Worm (Caenorhabditis elegans) whole organism, young adult: Measurements from ENCODE around the gene Y4C6B.1.

ENCODE experiments used
- B0019.2 ChIP-seq: fragments of 200-800 bp; sonication (Bioruptor generic); conservative IDR thresholded peaks from 2 replicates; pipeline ENCODE4 v1.3.6; 2022; ENCODE audit warnings: missing genetic modification reagents, missing genetic modification characterization, missing compliant biosample characterization
- B0336.3 ChIP-seq: fragments of 200-800 bp; sonication (Bioruptor generic); IDR thresholded peaks from 2 replicates; pipeline ENCODE4 v1.3.6; 2022; ENCODE audit warnings: missing genetic modification characterization, missing compliant biosample characterization
- D2030.7 ChIP-seq: fragments of 200-800 bp; sonication (Bioruptor generic); IDR thresholded peaks from 2 replicates; pipeline ENCODE4 v1.3.6; 2022; ENCODE audit warnings: missing genetic modification reagents, missing genetic modification characterization, missing compliant biosample characterization
- F33H1.4 ChIP-seq: fragments of 200-800 bp; sonication (Bioruptor generic); IDR thresholded peaks from 2 replicates; pipeline ENCODE4 v1.3.6; 2022; ENCODE audit warnings: missing genetic modification reagents, missing genetic modification characterization, missing compliant biosample characterization
- F39B2.1 ChIP-seq: fragments of 200-800 bp; sonication (Bioruptor generic); IDR thresholded peaks from 2 replicates; pipeline ENCODE4 v1.3.6; 2022; ENCODE audit warnings: missing genetic modification reagents, missing genetic modification characterization, missing compliant biosample characterization
- F49E8.2 ChIP-seq: sonication (generic microtip); optimal IDR thresholded peaks from 3 replicates; lab custom pipeline; 2017; ENCODE audit warnings: missing genetic modification characterization, mild to moderate bottlenecking, missing compliant biosample characterization, antibody characterized with exemption, moderate library complexity; ENCODE audit not compliant: insufficient read depth
- F52B5.7 ChIP-seq: sonication (generic microtip); optimal IDR thresholded peaks from 2 replicates; lab custom pipeline; 2016; ENCODE audit warnings: mild to moderate bottlenecking, missing genetic modification characterization, missing compliant biosample characterization
- F57C9.4 ChIP-seq: sonication (generic microtip); optimal IDR thresholded peaks from 2 replicates; lab custom pipeline; 2017; ENCODE audit warnings: mild to moderate bottlenecking, missing genetic modification characterization, missing compliant biosample characterization
- T07F8.4 ChIP-seq: sonication (generic microtip); optimal IDR thresholded peaks from 2 replicates; lab custom pipeline; 2016; ENCODE audit warnings: mild to moderate bottlenecking, missing genetic modification characterization, moderate library complexity, missing compliant biosample characterization
- Y53G8AR.9 ChIP-seq: fragments of 200-800 bp; sonication (Bioruptor generic); conservative IDR thresholded peaks from 2 replicates; pipeline ENCODE4 v1.3.6; 2022; ENCODE audit warnings: missing genetic modification reagents, missing genetic modification characterization, missing compliant biosample characterization
- Y56A3A.18 ChIP-seq: fragments of 200-800 bp; sonication (Bioruptor generic); IDR thresholded peaks from 2 replicates; pipeline ENCODE4 v1.3.6; 2022; ENCODE audit warnings: missing genetic modification reagents, missing genetic modification characterization, missing compliant biosample characterization
- Y67H2A.10 ChIP-seq: fragments of 200-800 bp; sonication (Bioruptor generic); conservative IDR thresholded peaks from 2 replicates; pipeline ENCODE4 v1.3.6; 2022; ENCODE audit warnings: missing genetic modification reagents, missing genetic modification characterization, missing compliant biosample characterization
- akir-1 ChIP-seq: fragments of 200-800 bp; sonication (Bioruptor generic); optimal IDR thresholded peaks from 2 replicates; lab custom pipeline; 2018; ENCODE audit warnings: mild to moderate bottlenecking, missing genetic modification characterization, moderate library complexity, missing compliant biosample characterization
- ama-1 ChIP-seq, 3 experiments: fragments of 150-350 bp in 1 of 3; sonication (generic microtip) in 2 of 3; optimal IDR thresholded peaks; 2 replicates each; lab custom pipeline; 2014 to 2018; ENCODE audit warnings: missing biosample characterization in 2 of 3, missing genetic modification characterization in 2 of 3, missing genetic modification reagents in 2 of 3
- aptf-2 ChIP-seq: fragments of 200-800 bp; sonication (Bioruptor generic); conservative IDR thresholded peaks from 2 replicates; pipeline ENCODE4 v1.3.6; 2022; ENCODE audit warnings: missing genetic modification reagents, missing genetic modification characterization, missing compliant biosample characterization
- atf-7 ChIP-seq: sonication (generic microtip); optimal IDR thresholded peaks from 2 replicates; lab custom pipeline; 2017; ENCODE audit warnings: mild to moderate bottlenecking, missing genetic modification characterization, missing compliant biosample characterization
- ceh-100 ChIP-seq: fragments of 200-800 bp; sonication (Bioruptor generic); IDR thresholded peaks from 2 replicates; pipeline ENCODE4 v1.3.6; 2022; ENCODE audit warnings: missing genetic modification reagents, missing genetic modification characterization, missing compliant biosample characterization
- ceh-27 ChIP-seq: fragments of 200-800 bp; sonication (Bioruptor generic); optimal IDR thresholded peaks from 2 replicates; lab custom pipeline; 2018; ENCODE audit warnings: mild to moderate bottlenecking, missing genetic modification characterization, moderate library complexity, missing compliant biosample characterization
- ceh-58 ChIP-seq: fragments of 200-800 bp; sonication (Bioruptor generic); IDR thresholded peaks from 2 replicates; pipeline ENCODE4 v1.3.6; 2022; ENCODE audit warnings: missing genetic modification characterization, missing compliant biosample characterization
- ceh-79 ChIP-seq: sonication (generic microtip); optimal IDR thresholded peaks from 2 replicates; lab custom pipeline; 2017; ENCODE audit warnings: mild to moderate bottlenecking, missing genetic modification characterization, missing compliant biosample characterization
- dpff-1 ChIP-seq: sonication (generic microtip); optimal IDR thresholded peaks from 2 replicates; lab custom pipeline; 2017; ENCODE audit warnings: mild to moderate bottlenecking, missing genetic modification characterization, missing compliant biosample characterization
- egl-44 ChIP-seq: fragments of 200-800 bp; sonication (Bioruptor generic); IDR thresholded peaks from 2 replicates; pipeline ENCODE4 v1.3.6; 2022; ENCODE audit warnings: missing genetic modification reagents, missing genetic modification characterization, missing compliant biosample characterization
- hlh-26 ChIP-seq: fragments of 200-800 bp; sonication (Bioruptor generic); conservative IDR thresholded peaks from 2 replicates; pipeline ENCODE4 v1.3.6; 2022; ENCODE audit warnings: missing genetic modification reagents, missing genetic modification characterization, missing compliant biosample characterization
- hmg-1.2 ChIP-seq: fragments of 200-800 bp; sonication (Bioruptor generic); IDR thresholded peaks from 2 replicates; pipeline ENCODE4 v1.3.6; 2022; ENCODE audit warnings: missing genetic modification reagents, missing genetic modification characterization, missing compliant biosample characterization
- hsf-1 ChIP-seq: fragments of 200-800 bp; sonication (Bioruptor generic); IDR thresholded peaks from 2 replicates; pipeline ENCODE4 v1.3.6; 2022; ENCODE audit warnings: missing genetic modification reagents, missing genetic modification characterization, missing compliant biosample characterization
- lag-1 ChIP-seq: fragments of 200-800 bp; sonication (Bioruptor generic); IDR thresholded peaks from 2 replicates; pipeline ENCODE4 v1.3.6; 2022; ENCODE audit warnings: missing genetic modification reagents, missing genetic modification characterization, missing compliant biosample characterization
- let-526 ChIP-seq: fragments of 200-800 bp; sonication (Bioruptor generic); IDR thresholded peaks from 2 replicates; pipeline ENCODE4 v1.3.6; 2022; ENCODE audit warnings: missing genetic modification reagents, missing genetic modification characterization, missing compliant biosample characterization
- lin-26 ChIP-seq: fragments of 200-800 bp; sonication (Bioruptor generic); IDR thresholded peaks from 2 replicates; pipeline ENCODE4 v1.3.6; 2022; ENCODE audit warnings: missing genetic modification reagents, missing genetic modification characterization, missing compliant biosample characterization
- lsl-1 ChIP-seq: fragments of 200-800 bp; sonication (Bioruptor generic); optimal IDR thresholded peaks from 2 replicates; lab custom pipeline; 2018; ENCODE audit warnings: mild to moderate bottlenecking, missing genetic modification characterization, moderate library complexity, missing compliant biosample characterization
- madf-6 ChIP-seq: fragments of 200-800 bp; sonication (Bioruptor generic); IDR thresholded peaks from 2 replicates; pipeline ENCODE4 v1.3.6; 2022; ENCODE audit warnings: missing genetic modification reagents, missing genetic modification characterization, missing compliant biosample characterization
- mcd-1 ChIP-seq: fragments of 200-800 bp; sonication (Bioruptor generic); IDR thresholded peaks from 2 replicates; pipeline ENCODE4 v1.3.6; 2022; ENCODE audit warnings: missing genetic modification reagents, missing genetic modification characterization, missing compliant biosample characterization
- mel-28 ChIP-seq: sonication (generic microtip); optimal IDR thresholded peaks from 2 replicates; lab custom pipeline; 2016; ENCODE audit warnings: borderline replicate concordance, mild to moderate bottlenecking, missing genetic modification characterization, missing compliant biosample characterization
- nfya-2 ChIP-seq: fragments of 200-800 bp; sonication (Bioruptor generic); IDR thresholded peaks from 2 replicates; pipeline ENCODE4 v1.3.6; 2022; ENCODE audit warnings: missing genetic modification reagents, missing genetic modification characterization, missing compliant biosample characterization
- nfyb-1 ChIP-seq: fragments of 200-800 bp; sonication (Bioruptor generic); IDR thresholded peaks from 2 replicates; pipeline ENCODE4 v1.3.6; 2022; ENCODE audit warnings: missing genetic modification reagents, missing genetic modification characterization, missing compliant biosample characterization
- nhr-27 ChIP-seq: fragments of 200-800 bp; sonication (Bioruptor generic); optimal IDR thresholded peaks from 2 replicates; lab custom pipeline; 2018; ENCODE audit warnings: mild to moderate bottlenecking, missing genetic modification characterization, moderate library complexity, missing compliant biosample characterization
- rcor-1 ChIP-seq: fragments of 200-800 bp; sonication (Bioruptor generic); IDR thresholded peaks from 2 replicates; pipeline ENCODE4 v1.3.6; 2022; ENCODE audit warnings: missing genetic modification reagents, missing genetic modification characterization, missing compliant biosample characterization
- repo-1 ChIP-seq: sonication (generic microtip); optimal IDR thresholded peaks from 2 replicates; lab custom pipeline; 2017; ENCODE audit warnings: mild to moderate bottlenecking, missing genetic modification characterization, missing compliant biosample characterization
- rpc-1 ChIP-seq, 2 experiments: fragments of 150-350 bp in 1 of 2; sonication (generic microtip) in 1 of 2; optimal IDR thresholded peaks; 2 replicates each; lab custom pipeline; 2014 to 2018; ENCODE audit warnings: missing biosample characterization in 1 of 2, missing genetic modification characterization in 1 of 2, missing genetic modification reagents in 1 of 2, missing genotype in 1 of 2
- snpc-4 ChIP-seq, 5 experiments: fragments of 150-350 bp in 1 of 5; sonication (generic microtip) in 4 of 5; optimal IDR thresholded peaks; 2 replicates each; lab custom pipeline; 2014 to 2018; ENCODE audit warnings: missing genetic modification characterization in 5 of 5, missing biosample characterization in 3 of 5, antibody characterized with exemption in 2 of 5, mild to moderate bottlenecking in 2 of 5, missing compliant biosample characterization in 2 of 5, missing genotype in 2 of 5, moderate library complexity in 2 of 5, missing genetic modification reagents in 1 of 5
- sptf-2 ChIP-seq: fragments of 200-800 bp; sonication (Bioruptor generic); optimal IDR thresholded peaks from 2 replicates; lab custom pipeline; 2018; ENCODE audit warnings: mild to moderate bottlenecking, missing genetic modification characterization, missing compliant biosample characterization
- tbp1 ChIP-seq: fragments of 200-800 bp; sonication (Bioruptor generic); optimal IDR thresholded peaks from 2 replicates; lab custom pipeline; 2018; ENCODE audit warnings: mild to moderate bottlenecking, missing genetic modification characterization, missing compliant biosample characterization
- unc-62 ChIP-seq: fragments of 150-350 bp; optimal IDR thresholded peaks from 2 replicates; lab custom pipeline; 2014; ENCODE audit warnings: missing biosample characterization, missing genetic modification reagents, missing genetic modification characterization
- ztf-6 ChIP-seq: fragments of 200-800 bp; sonication (Bioruptor generic); IDR thresholded peaks from 2 replicates; pipeline ENCODE4 v1.3.6; 2022; ENCODE audit warnings: missing genetic modification reagents, missing genetic modification characterization, missing compliant biosample characterization

Y4C6B.1 gene

ce11 chrIV:5389951-5390350 is 35.7 kb downstream of the Y4C6B.1 start (continued):
- no peak for TF ChIP-seq mel-28 (tag; lab: Kevin White, UChicago)
- no peak for TF ChIP-seq sptf-2
- no peak for TF ChIP-seq nfyb-1 (GFP tag; lab: Robert Waterston, UW)
- no peak for TF ChIP-seq F39B2.1 (GFP tag; lab: Robert Waterston, UW)
- no peak for TF ChIP-seq let-526
- TF ChIP-seq tbp1 (GFP tag; lab: Kevin White, UChicago), result peak; percentile 22
- no peak for TF ChIP-seq rpc-1 (optimal IDR thresholded peaks at IDR 0.05; lab: Kevin White, UChicago)
- TF ChIP-seq rpc-1 (tag; optimal IDR thresholded peaks at IDR 0.05; lab: Kevin White, UChicago), result no peak
- TF ChIP-seq hlh-26 (GFP tag; lab: Robert Waterston, UW), result no peak
- TF ChIP-seq F52B5.7 (tag; lab: Kevin White, UChicago), result no peak
- no peak for TF ChIP-seq dpff-1 (tag; lab: Kevin White, UChicago)
- no peak for TF ChIP-seq aptf-2 (GFP tag; lab: Robert Waterston, UW)
- no peak for TF ChIP-seq nfya-2 (GFP tag; lab: Robert Waterston, UW)
- peak; percentile 82 for TF ChIP-seq B0336.3
- no peak for TF ChIP-seq Y67H2A.10 (GFP tag; lab: Robert Waterston, UW)
- TF ChIP-seq atf-7 (tag; lab: Kevin White, UChicago), result no peak
- peak; percentile 64; the same call in 1 of the 2 replicates for TF ChIP-seq madf-6
- peak; percentile 73 for TF ChIP-seq hsf-1 (GFP tag; lab: Robert Waterston, UW)
- no peak for TF ChIP-seq repo-1 (tag; lab: Kevin White, UChicago)
- no peak for TF ChIP-seq B0019.2
- peak; percentile 45; the same call in 1 of the 2 replicates for TF ChIP-seq mcd-1
- no peak for TF ChIP-seq egl-44 (GFP tag; lab: Robert Waterston, UW)
- TF ChIP-seq lag-1 (GFP tag; lab: Robert Waterston, UW), result no peak
- no peak for TF ChIP-seq ceh-79
- TF ChIP-seq hmg-1.2, result no peak
- TF ChIP-seq ceh-58 (GFP tag; lab: Robert Waterston, UW), result 0 out of 2 replicates have a peak, but pooled peaks have one; percentile 51
- TF ChIP-seq Y53G8AR.9 (GFP tag; lab: Robert Waterston, UW), result peak; percentile 73
- TF ChIP-seq ama-1 (optimal IDR thresholded peaks at IDR 0.05; lab: Kevin White, UChicago), result no peak
- TF ChIP-seq ama-1 (GFP tag; optimal IDR thresholded peaks at IDR 0.05; lab: Kevin White, UChicago), result peak in 1 of 2 experiments; percentile 92
- TF ChIP-seq T07F8.4, result no peak
- no peak for TF ChIP-seq ceh-27
- TF ChIP-seq D2030.7 (GFP tag; lab: Robert Waterston, UW), result no peak; the same call in 1 of the 2 replicates
- peak; percentile 14; the same call in 1 of the 2 replicates for TF ChIP-seq ceh-100 (GFP tag; lab: Robert Waterston, UW)
- TF ChIP-seq F57C9.4 (tag; lab: Kevin White, UChicago), result no peak
- TF ChIP-seq nhr-27, result no peak
- TF ChIP-seq unc-62 (GFP tag; lab: Kevin White, UChicago), result no peak
- TF ChIP-seq lsl-1 (GFP tag; lab: Kevin White, UChicago), result peak; percentile 32
- TF ChIP-seq lin-26, result no peak
- 0 out of 2 replicates have a peak, but pooled peaks have one; percentile 27 for TF ChIP-seq Y56A3A.18 (GFP tag; lab: Robert Waterston, UW)
- no peak for TF ChIP-seq rcor-1
- TF ChIP-seq ztf-6 (GFP tag; lab: Robert Waterston, UW), result no peak

- no peak for TF ChIP-seq snpc-4 (GFP tag; optimal IDR thresholded peaks at IDR 0.05; lab: Kevin White, UChicago)
- peak in 3 of 4 experiments; percentile 19 to 67 (median 63) for TF ChIP-seq snpc-4 (tag; optimal IDR thresholded peaks at IDR 0.05; lab: Kevin White, UChicago)
- TF ChIP-seq akir-1, result no peak
- peak; percentile 79 for TF ChIP-seq lsl-1 (GFP tag; lab: Kevin White, UChicago)
- no peak for TF ChIP-seq ceh-27
- TF ChIP-seq madf-6, result peak; percentile 41; the same call in 1 of the 2 replicates
- peak; percentile 7 for TF ChIP-seq F49E8.2 (tag; lab: Kevin White, UChicago)
- TF ChIP-seq F33H1.4 (GFP tag; lab: Robert Waterston, UW), result peak; percentile 67
Measured at ce11 chrIV:5391507-5392057, 37.3 kb downstream of the Y4C6B.1 start, which contains the start of the genes htp-1 and ZK616.5. Gene htp-1 (minus strand): TSS chrIV:5391557. Gene ZK616.5 (plus strand): TSS chrIV:5391929.
